Fruit fly (Drosophila melanogaster) S2 (cell line): ENCODE measurements around the gene Sf3b1.

ENCODE experiments used
- CG8478 ChIP-seq: fragments of >200 bp; optimal IDR thresholded peaks from 2 replicates; lab custom pipeline; 2018
- CTCF ChIP-seq, 2 experiments: fragments of >200 bp; optimal IDR thresholded peaks; 2 replicates each; lab custom pipeline; 2018

Gene Sf3b1

dm6 chr2L:612778-613177 is 44.6 kb downstream of the Sf3b1 start:
- no peak for TF ChIP-seq CTCF (optimal IDR thresholded peaks at IDR 0.05; lab: Kevin White, UChicago)
- no peak for TF ChIP-seq CG8478 (lab: Kevin White, UChicago)

- TF ChIP-seq CG8478 (lab: Kevin White, UChicago) (no peak), CTCF (optimal IDR thresholded peaks at IDR 0.05; lab: Kevin White, UChicago) (no peak)
Measured at dm6 chr2L:615023-615422, 46.9 kb downstream of the Sf3b1 start.

- TF ChIP-seq CG8478 (lab: Kevin White, UChicago), result no peak
- no peak for TF ChIP-seq CTCF (optimal IDR thresholded peaks at IDR 0.05; lab: Kevin White, UChicago)
Measured at dm6 chr2L:619739-620138, 51.6 kb downstream of the Sf3b1 start.

- TF ChIP-seq CTCF (optimal IDR thresholded peaks at IDR 0.05; lab: Kevin White, UChicago) (no peak), CG8478 (lab: Kevin White, UChicago) (no peak)
Measured at dm6 chr2L:621101-621500, 53.0 kb downstream of the Sf3b1 start, which contains the start of gene lectin-21Cb. Gene lectin-21Cb, minus strand, starts transcription at chr2L:621201.
